Fruit fly (Drosophila melanogaster): ENCODE measurements around the gene CG15916.

- TF ChIP-seq brk (GFP tag; optimal IDR thresholded peaks at IDR 0.05) (no peak), sage (GFP tag; optimal IDR thresholded peaks at IDR 0.05) (no peak), CG9705 (GFP tag; optimal IDR thresholded peaks at IDR 0.05) (no peak), CrebA (GFP tag; optimal IDR thresholded peaks at IDR 0.05; ENCODE audit: borderline replicate concordance) (no peak), h (GFP tag; optimal IDR thresholded peaks at IDR 0.05) (no peak), Hr83 (GFP tag; optimal IDR thresholded peaks at IDR 0.05; ENCODE audit: poor library complexity, severe bottlenecking) (no peak), lola (GFP tag; optimal IDR thresholded peaks at IDR 0.05) (no peak), usp (GFP tag; optimal IDR thresholded peaks at IDR 0.05) (no peak), Jra (GFP tag; optimal IDR thresholded peaks at IDR 0.05) (no peak), dsf (GFP tag; optimal IDR thresholded peaks at IDR 0.05; ENCODE audit: borderline replicate concordance) (no peak), pan (optimal IDR thresholded peaks at IDR 0.05) (no peak), GATAd (GFP tag; optimal IDR thresholded peaks at IDR 0.05) (no peak)
These were observed 21.6 kb upstream of the CG15916 start for dm6 chrX:15868781-15869180.
